Fruit fly (Drosophila melanogaster) whole organism, adult: ENCODE results near the gene CG6154.

ENCODE experiments used
- CG14711 ChIP-seq: fragments of 200-800 bp; sonication (Bioruptor generic); optimal IDR thresholded peaks from 2 replicates; lab custom pipeline; 2018; ENCODE audit warnings: missing biosample characterization, mild to moderate bottlenecking, missing genetic modification characterization, moderate library complexity
- CG5204 ChIP-seq: fragments of 200-800 bp; sonication (Bioruptor generic); optimal IDR thresholded peaks from 2 replicates; lab custom pipeline; 2016; ENCODE audit warnings: missing biosample characterization, missing genetic modification characterization
- CG7045 ChIP-seq: fragments of 200-800 bp; sonication (Bioruptor generic); optimal IDR thresholded peaks from 2 replicates; lab custom pipeline; 2017; ENCODE audit warnings: missing biosample characterization, mild to moderate bottlenecking, missing genetic modification characterization
- CG7101 ChIP-seq: fragments of 200-800 bp; sonication (Bioruptor generic); optimal IDR thresholded peaks from 2 replicates; lab custom pipeline; 2018; ENCODE audit warnings: missing biosample characterization, mild to moderate bottlenecking, missing genetic modification characterization, moderate library complexity
- bab1 ChIP-seq: fragments of 200-800 bp; sonication (Bioruptor generic); optimal IDR thresholded peaks from 3 replicates; lab custom pipeline; 2019; ENCODE audit warnings: missing biosample characterization, mild to moderate bottlenecking, missing genetic modification characterization, moderate library complexity
- kay ChIP-seq: fragments of 200-800 bp; sonication (Bioruptor generic); peaks from one replicate; lab custom pipeline; 2016; ENCODE audit warnings: missing biosample characterization, missing genetic modification characterization, borderline replicate concordance

dm6 chr3R:26318116-26318515, 55.7 kb downstream of the CG6154 start, which contains the start of gene osy:
- TF ChIP-seq kay (GFP tag; lab: Kevin White, UChicago) (no peak), CG7101 (tag; lab: Kevin White, UChicago) (no peak), CG7045 (no peak), CG14711 (tag; lab: Kevin White, UChicago) (no peak), bab1 (GFP tag; lab: Kevin White, UChicago) (peak; percentile 20), CG5204 (GFP tag; lab: Kevin White, UChicago) (no peak)
